Worm (Caenorhabditis elegans) whole organism, L4 larva: ENCODE data around the gene Y44A6D.6.
A peak's percentile ranks its signal among the peaks of the same experiment; 100 is the strongest.

Experiments
- D1046.2 ChIP-seq: fragments of 200-800 bp; sonication (Bioruptor generic); IDR thresholded peaks from 2 replicates; pipeline ENCODE4 v1.3.6; 2022; ENCODE audit warnings: missing genetic modification characterization, missing compliant biosample characterization
- F26F4.8 ChIP-seq: fragments of 200-800 bp; sonication (Bioruptor generic); conservative IDR thresholded peaks from 2 replicates; pipeline ENCODE4 v1.3.6; 2022; ENCODE audit warnings: missing genetic modification characterization, missing compliant biosample characterization
- T26A8.4 ChIP-seq: fragments of 200-800 bp; sonication (Bioruptor generic); IDR thresholded peaks from 2 replicates; pipeline ENCODE4 v1.3.6; 2022; ENCODE audit warnings: missing genetic modification characterization, missing compliant biosample characterization
- Y75B8A.6 ChIP-seq: fragments of 200-800 bp; sonication (Bioruptor generic); IDR thresholded peaks from 2 replicates; pipeline ENCODE4 v1.3.6; 2022; ENCODE audit warnings: missing genetic modification reagents, missing genetic modification characterization, missing compliant biosample characterization
- ama-1 ChIP-seq: fragments of 150-350 bp; optimal IDR thresholded peaks from 2 replicates; lab custom pipeline; 2014; ENCODE audit warnings: inconsistent platforms, mixed read lengths
- ceh-20 ChIP-seq: fragments of 200-800 bp; sonication (Bioruptor generic); IDR thresholded peaks from 2 replicates; pipeline ENCODE4 v1.3.6; 2022; ENCODE audit warnings: missing genetic modification reagents, missing genetic modification characterization, missing compliant biosample characterization
- ceh-32 ChIP-seq: sonication (generic microtip); optimal IDR thresholded peaks from 2 replicates; lab custom pipeline; 2016; ENCODE audit warnings: mild to moderate bottlenecking, missing genetic modification characterization, missing compliant biosample characterization; ENCODE audit not compliant: poor library complexity
- ceh-82 ChIP-seq: sonication (generic microtip); optimal IDR thresholded peaks from 2 replicates; lab custom pipeline; 2017; ENCODE audit warnings: missing biosample characterization, missing genetic modification characterization
- ctbp-1 ChIP-seq: fragments of 200-800 bp; sonication (Bioruptor generic); IDR thresholded peaks from 2 replicates; pipeline ENCODE4 v1.3.6; 2022; ENCODE audit warnings: missing genetic modification reagents, missing genetic modification characterization, missing compliant biosample characterization
- daf-12 ChIP-seq: fragments of 150-350 bp; optimal IDR thresholded peaks from 2 replicates; lab custom pipeline; 2014; ENCODE audit warnings: missing biosample characterization, missing genetic modification reagents, missing genetic modification characterization
- daf-16 ChIP-seq, 3 experiments: sonication (generic microtip); optimal IDR thresholded peaks; 2 replicates each; lab custom pipeline; 2016 to 2017; ENCODE audit warnings: missing genetic modification characterization in 3 of 3, missing genetic modification reagents in 3 of 3, mild to moderate bottlenecking in 2 of 3, missing compliant biosample characterization in 2 of 3, missing biosample characterization in 1 of 3, moderate library complexity in 1 of 3
- daf-19 ChIP-seq: fragments of 200-800 bp; sonication (Bioruptor generic); conservative IDR thresholded peaks from 2 replicates; pipeline ENCODE4 v1.3.6; 2022; ENCODE audit warnings: missing genetic modification characterization, missing compliant biosample characterization
- daf-8 ChIP-seq: fragments of 200-800 bp; sonication (Bioruptor generic); IDR thresholded peaks from 2 replicates; pipeline ENCODE4 v1.3.6; 2022; ENCODE audit warnings: missing genetic modification characterization, missing compliant biosample characterization
- dmd-6 ChIP-seq: fragments of 200-800 bp; sonication (Bioruptor generic); IDR thresholded peaks from 2 replicates; pipeline ENCODE4 v1.3.6; 2022; ENCODE audit warnings: missing genetic modification reagents, missing genetic modification characterization, missing compliant biosample characterization
- dpl-1 ChIP-seq: fragments of 150-350 bp; optimal IDR thresholded peaks from 2 replicates; lab custom pipeline; 2014; ENCODE audit warnings: missing biosample characterization, missing genetic modification reagents, missing genetic modification characterization
- fkh-10 ChIP-seq: fragments of 150-350 bp; optimal IDR thresholded peaks from 2 replicates; lab custom pipeline; 2014; ENCODE audit warnings: missing biosample characterization, missing genetic modification reagents, missing genetic modification characterization
- fos-1 ChIP-seq: fragments of 150-350 bp; optimal IDR thresholded peaks from 2 replicates; lab custom pipeline; 2014; ENCODE audit warnings: missing biosample characterization, missing genetic modification characterization
- gei-8 ChIP-seq: fragments of 200-800 bp; sonication (Bioruptor generic); optimal IDR thresholded peaks from 2 replicates; lab custom pipeline; 2018; ENCODE audit warnings: mild to moderate bottlenecking, missing genetic modification characterization, missing compliant biosample characterization
- hlh-30 ChIP-seq: sonication (generic microtip); optimal IDR thresholded peaks from 2 replicates; lab custom pipeline; 2017; ENCODE audit warnings: antibody characterized with exemption, mild to moderate bottlenecking, missing genetic modification characterization, missing compliant biosample characterization; ENCODE audit not compliant: insufficient read depth
- hmg-1.1 ChIP-seq: fragments of 200-800 bp; sonication (Bioruptor generic); IDR thresholded peaks from 2 replicates; pipeline ENCODE4 v1.3.6; 2022; ENCODE audit warnings: missing genetic modification reagents, missing genetic modification characterization, missing compliant biosample characterization
- jun-1 ChIP-seq: fragments of 150-350 bp; optimal IDR thresholded peaks from 2 replicates; lab custom pipeline; 2014; ENCODE audit warnings: missing biosample characterization, missing genetic modification reagents, missing genetic modification characterization
- lin-13 ChIP-seq: fragments of 150-350 bp; optimal IDR thresholded peaks from 2 replicates; lab custom pipeline; 2014; ENCODE audit warnings: missing biosample characterization, missing genetic modification reagents, missing genetic modification characterization
- lin-29 ChIP-seq: fragments of 200-800 bp; sonication (Bioruptor generic); IDR thresholded peaks from 2 replicates; pipeline ENCODE4 v1.3.6; 2022; ENCODE audit warnings: missing genetic modification reagents, missing genetic modification characterization, missing compliant biosample characterization
- lsy-2 ChIP-seq, 2 experiments: fragments of 150-350 bp in 1 of 2; sonication (generic microtip) in 1 of 2; optimal IDR thresholded peaks; 2 replicates each; lab custom pipeline; 2014 to 2017; ENCODE audit warnings: missing biosample characterization in 2 of 2, missing genetic modification characterization in 2 of 2
- madf-9 ChIP-seq: fragments of 200-800 bp; sonication (Bioruptor generic); conservative IDR thresholded peaks from 2 replicates; pipeline ENCODE4 v1.3.6; 2022; ENCODE audit warnings: missing genetic modification reagents, missing genetic modification characterization, missing compliant biosample characterization
- mdl-1 ChIP-seq, 2 experiments: fragments of 150-350 bp in 1 of 2; sonication (generic microtip) in 1 of 2; optimal IDR thresholded peaks; 2 replicates each; lab custom pipeline; 2014 to 2017; ENCODE audit warnings: missing biosample characterization in 2 of 2, missing genetic modification characterization in 2 of 2
- mep-1 ChIP-seq: fragments of 150-350 bp; sonication (generic microtip); optimal IDR thresholded peaks from 3 replicates; lab custom pipeline; 2014; ENCODE audit warnings: missing biosample characterization, missing genetic modification characterization
- mes-2 ChIP-seq: sonication (generic microtip); optimal IDR thresholded peaks from 2 replicates; lab custom pipeline; 2016; ENCODE audit warnings: missing genotype, mild to moderate bottlenecking, missing genetic modification characterization, missing compliant biosample characterization; ENCODE audit not compliant: poor library complexity, severe bottlenecking
- mxl-3 ChIP-seq: fragments of 200-800 bp; sonication (Bioruptor generic); optimal IDR thresholded peaks from 2 replicates; lab custom pipeline; 2018; ENCODE audit warnings: mild to moderate bottlenecking, missing genetic modification characterization, missing compliant biosample characterization
- nhr-111 ChIP-seq: fragments of 200-800 bp; sonication (Bioruptor generic); optimal IDR thresholded peaks from 2 replicates; lab custom pipeline; 2018; ENCODE audit warnings: mild to moderate bottlenecking, missing genetic modification characterization, missing compliant biosample characterization
- nhr-237 ChIP-seq: sonication (generic microtip); optimal IDR thresholded peaks from 2 replicates; lab custom pipeline; 2017; ENCODE audit warnings: missing biosample characterization, missing genetic modification characterization
- nhr-25 ChIP-seq: sonication (generic microtip); optimal IDR thresholded peaks from 2 replicates; lab custom pipeline; 2017; ENCODE audit warnings: missing genetic modification characterization, mild to moderate bottlenecking, missing compliant biosample characterization, antibody characterized with exemption, moderate library complexity, borderline replicate concordance; ENCODE audit not compliant: insufficient read depth
- nhr-42 ChIP-seq: fragments of 200-800 bp; sonication (Bioruptor generic); IDR thresholded peaks from 2 replicates; pipeline ENCODE4 v1.3.6; 2022; ENCODE audit warnings: missing genetic modification characterization, missing compliant biosample characterization
- pha-4 ChIP-seq, 2 experiments: fragments of 150-350 bp in 1 of 2; fragments of 200-800 bp in 1 of 2; sonication (Bioruptor generic) in 1 of 2; IDR thresholded peaks in 1 of 2; optimal IDR thresholded peaks in 1 of 2; 2 replicates each; pipeline versions ENCODE4 v1.3.6 to Lab custom; 2014 to 2022; ENCODE audit warnings: missing genetic modification characterization in 2 of 2, missing genetic modification reagents in 2 of 2, missing biosample characterization in 1 of 2, missing compliant biosample characterization in 1 of 2
- php-3 ChIP-seq: fragments of 200-800 bp; sonication (Bioruptor generic); IDR thresholded peaks from 2 replicates; pipeline ENCODE4 v1.3.6; 2022; ENCODE audit warnings: missing genetic modification reagents, missing genetic modification characterization, missing compliant biosample characterization
- rbr-2 ChIP-seq: sonication (generic microtip); optimal IDR thresholded peaks from 2 replicates; lab custom pipeline; 2016; ENCODE audit warnings: missing genotype, missing genetic modification characterization, missing compliant biosample characterization
- saeg-2 ChIP-seq: fragments of 200-800 bp; sonication (Bioruptor generic); IDR thresholded peaks from 2 replicates; pipeline ENCODE4 v1.3.6; 2022; ENCODE audit warnings: missing genetic modification reagents, missing genetic modification characterization, missing compliant biosample characterization
- set-16 ChIP-seq: fragments of 200-800 bp; sonication (Bioruptor generic); IDR thresholded peaks from 2 replicates; pipeline ENCODE4 v1.3.6; 2022; ENCODE audit warnings: missing genetic modification reagents, missing genetic modification characterization, missing compliant biosample characterization
- skn-1 ChIP-seq: fragments of 150-350 bp; optimal IDR thresholded peaks from 2 replicates; lab custom pipeline; 2014; ENCODE audit warnings: missing biosample characterization, missing genetic modification characterization
- snpc-4 ChIP-seq: fragments of 150-350 bp; optimal IDR thresholded peaks from 2 replicates; lab custom pipeline; 2014; ENCODE audit warnings: missing biosample characterization, missing genetic modification characterization
- spr-1 ChIP-seq: sonication (generic microtip); optimal IDR thresholded peaks from 2 replicates; lab custom pipeline; 2016; ENCODE audit warnings: mild to moderate bottlenecking, missing genetic modification characterization, missing compliant biosample characterization
- spr-3 ChIP-seq: fragments of 200-800 bp; sonication (Bioruptor generic); optimal IDR thresholded peaks from 2 replicates; lab custom pipeline; 2018; ENCODE audit warnings: mild to moderate bottlenecking, missing genetic modification characterization, missing compliant biosample characterization
- unc-130 ChIP-seq: sonication (generic microtip); optimal IDR thresholded peaks from 2 replicates; lab custom pipeline; 2016; ENCODE audit warnings: missing genetic modification reagents, missing genetic modification characterization, missing compliant biosample characterization
- unc-39 ChIP-seq: sonication (generic microtip); optimal IDR thresholded peaks from 2 replicates; lab custom pipeline; 2017; ENCODE audit warnings: missing biosample characterization, missing genetic modification characterization
- zag-1 ChIP-seq: fragments of 150-350 bp; optimal IDR thresholded peaks from 2 replicates; lab custom pipeline; 2014; ENCODE audit warnings: missing biosample characterization, missing genetic modification characterization
- zfp-3 ChIP-seq: fragments of 200-800 bp; sonication (Bioruptor generic); conservative IDR thresholded peaks from 2 replicates; pipeline ENCODE4 v1.3.6; 2022; ENCODE audit warnings: missing genetic modification reagents, missing genetic modification characterization, missing compliant biosample characterization

Gene Y44A6D.6

ce11 chrV:20776761-20777160 lies 30.4 kb upstream of the Y44A6D.6 start (continued):
- peak; percentile 83 for TF ChIP-seq dmd-6 (GFP tag; lab: Robert Waterston, UW)
- TF ChIP-seq T26A8.4 (GFP tag; lab: Robert Waterston, UW): peak; percentile 14; the same call in 1 of the 2 replicates
- TF ChIP-seq spr-1 (tag; lab: Kevin White, UChicago): no peak
- TF ChIP-seq nhr-111 (GFP tag; lab: Kevin White, UChicago): no peak
- no peak for TF ChIP-seq saeg-2 (GFP tag; lab: Robert Waterston, UW)
- peak; percentile 48 to 64 for TF ChIP-seq lsy-2 (tag; optimal IDR thresholded peaks at IDR 0.05; lab: Kevin White, UChicago)
- TF ChIP-seq ceh-20 (GFP tag; lab: Robert Waterston, UW): no peak
- no peak for TF ChIP-seq zag-1 (tag; lab: Kevin White, UChicago)
- TF ChIP-seq unc-39 (tag; lab: Kevin White, UChicago): no peak
- TF ChIP-seq ceh-32: no peak
- TF ChIP-seq mxl-3 (GFP tag; lab: Kevin White, UChicago): no peak
- TF ChIP-seq ama-1: peak; percentile 44
- TF ChIP-seq zfp-3 (GFP tag; lab: Robert Waterston, UW): peak; percentile 30; the same call in 1 of the 2 replicates
- no peak for TF ChIP-seq snpc-4 (tag; lab: Kevin White, UChicago)
- TF ChIP-seq lin-29 (GFP tag; lab: Robert Waterston, UW): no peak
- TF ChIP-seq madf-9 (GFP tag; lab: Robert Waterston, UW): peak; percentile 62; the same call in 1 of the 2 replicates
- TF ChIP-seq daf-19 (GFP tag; lab: Robert Waterston, UW): no peak
- peak in 1 of 2 experiments; percentile 77 for TF ChIP-seq mdl-1 (tag; optimal IDR thresholded peaks at IDR 0.05; lab: Kevin White, UChicago)
- TF ChIP-seq hlh-30 (tag; lab: Kevin White, UChicago): peak; percentile 84

ce11 chrV:20778257-20778697 lies 28.9 kb upstream of the Y44A6D.6 start:
- peak; percentile 76; the same call in 1 of the 2 replicates for TF ChIP-seq nhr-42 (GFP tag; lab: Robert Waterston, UW)
- peak; percentile 90 to 93 for TF ChIP-seq lsy-2 (tag; optimal IDR thresholded peaks at IDR 0.05; lab: Kevin White, UChicago)
- peak; percentile 84 for TF ChIP-seq saeg-2 (GFP tag; lab: Robert Waterston, UW)
- no peak for TF ChIP-seq daf-8 (GFP tag; lab: Robert Waterston, UW)
- TF ChIP-seq php-3 (GFP tag; lab: Robert Waterston, UW): peak; percentile 72
- TF ChIP-seq skn-1 (tag; lab: Kevin White, UChicago): no peak
- peak; percentile 96 for TF ChIP-seq dmd-6 (GFP tag; lab: Robert Waterston, UW)
- peak; percentile 69 for TF ChIP-seq ceh-32
- TF ChIP-seq ceh-82 (tag; lab: Kevin White, UChicago): no peak
- TF ChIP-seq D1046.2 (GFP tag; lab: Robert Waterston, UW): peak; percentile 26; the same call in 1 of the 2 replicates
- no peak for TF ChIP-seq daf-12 (tag; lab: Kevin White, UChicago)
- TF ChIP-seq spr-3 (GFP tag; lab: Kevin White, UChicago): peak; percentile 52
- peak; percentile 76 for TF ChIP-seq set-16 (GFP tag; lab: Robert Waterston, UW)
- TF ChIP-seq F26F4.8 (GFP tag; lab: Robert Waterston, UW): no peak
- TF ChIP-seq rbr-2 (tag; lab: Kevin White, UChicago): peak; percentile 97
- peak; percentile 87 for TF ChIP-seq zfp-3 (GFP tag; lab: Robert Waterston, UW)
- TF ChIP-seq nhr-25 (tag; lab: Kevin White, UChicago): peak; percentile 92
- no peak for TF ChIP-seq Y75B8A.6 (GFP tag; lab: Robert Waterston, UW)
- peak; percentile 7 for TF ChIP-seq snpc-4 (tag; lab: Kevin White, UChicago)
- peak; percentile 80 to 84 for TF ChIP-seq daf-16 (GFP tag; optimal IDR thresholded peaks at IDR 0.05; lab: Kevin White, UChicago)
- peak; percentile 72 for TF ChIP-seq daf-16 (tag; optimal IDR thresholded peaks at IDR 0.05; lab: Kevin White, UChicago)
- TF ChIP-seq nhr-237: no peak
- TF ChIP-seq mdl-1 (tag; optimal IDR thresholded peaks at IDR 0.05; lab: Kevin White, UChicago): peak; percentile 89 to 99
- peak; percentile 5 for TF ChIP-seq ama-1
- peak; percentile 95 for TF ChIP-seq fkh-10 (GFP tag; lab: Kevin White, UChicago)
- peak; percentile 96 for TF ChIP-seq ctbp-1 (GFP tag; lab: Robert Waterston, UW)
- TF ChIP-seq unc-130 (GFP tag; lab: Kevin White, UChicago): peak; percentile 8
- peak; percentile 97 for TF ChIP-seq hmg-1.1 (GFP tag; lab: Robert Waterston, UW)
- peak; percentile 90 for TF ChIP-seq jun-1 (tag; lab: Kevin White, UChicago)
- peak; percentile 82 for TF ChIP-seq pha-4 (GFP tag; IDR thresholded peaks at IDR 0.05; lab: Robert Waterston, UW)
- peak; percentile 100 for TF ChIP-seq pha-4 (tag; optimal IDR thresholded peaks at IDR 0.05; lab: Kevin White, UChicago)
- TF ChIP-seq fos-1 (tag; lab: Kevin White, UChicago): no peak
- TF ChIP-seq mep-1 (tag; lab: Kevin White, UChicago): peak; percentile 95
- TF ChIP-seq unc-39 (tag; lab: Kevin White, UChicago): no peak
- TF ChIP-seq dpl-1 (GFP tag; lab: Kevin White, UChicago): peak; percentile 70
- peak; percentile 44 for TF ChIP-seq lin-13 (GFP tag; lab: Kevin White, UChicago)
- peak; percentile 73 for TF ChIP-seq gei-8
- TF ChIP-seq mes-2 (tag; lab: Kevin White, UChicago): peak; percentile 87
